Worm (Caenorhabditis elegans): ENCODE measurements around the gene sut-1.

DNA sequence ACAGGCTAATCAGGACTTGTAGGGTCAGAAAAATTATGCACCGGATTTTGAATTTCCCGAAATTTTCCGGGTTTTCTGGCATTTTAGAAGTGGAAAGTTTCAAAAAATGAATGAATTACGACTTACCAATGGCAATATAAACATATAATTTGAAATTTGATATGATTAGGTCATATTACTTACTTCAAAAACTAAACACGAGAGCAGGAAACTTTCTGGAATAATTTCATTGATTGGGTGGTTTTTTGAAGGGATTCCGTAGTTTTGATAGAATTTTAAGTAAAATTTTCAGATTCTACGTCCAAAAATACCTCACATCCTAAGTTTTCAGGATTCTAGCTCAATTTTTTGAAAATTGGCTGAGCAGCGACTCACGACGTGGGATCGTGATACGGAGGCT, 47.6 kb downstream of the sut-1 start, which contains the start of gene K02E7.11:
- no peak for TF ChIP-seq bed-3 (GFP tag; optimal IDR thresholded peaks at IDR 0.05)
- no peak for TF ChIP-seq nhr-12 (tag; optimal IDR thresholded peaks at IDR 0.05)
- TF ChIP-seq ces-1 (GFP tag; optimal IDR thresholded peaks at IDR 0.05): no peak
- TF ChIP-seq elt-3 (tag; optimal IDR thresholded peaks at IDR 0.05): no peak
- no peak for TF ChIP-seq pha-4 (tag; optimal IDR thresholded peaks at IDR 0.05)
- no peak for TF ChIP-seq mep-1 (tag; optimal IDR thresholded peaks at IDR 0.05)
